Worm (Caenorhabditis elegans): ENCODE data around the gene F53C3.7.

F53C3.7 gene

DNA sequence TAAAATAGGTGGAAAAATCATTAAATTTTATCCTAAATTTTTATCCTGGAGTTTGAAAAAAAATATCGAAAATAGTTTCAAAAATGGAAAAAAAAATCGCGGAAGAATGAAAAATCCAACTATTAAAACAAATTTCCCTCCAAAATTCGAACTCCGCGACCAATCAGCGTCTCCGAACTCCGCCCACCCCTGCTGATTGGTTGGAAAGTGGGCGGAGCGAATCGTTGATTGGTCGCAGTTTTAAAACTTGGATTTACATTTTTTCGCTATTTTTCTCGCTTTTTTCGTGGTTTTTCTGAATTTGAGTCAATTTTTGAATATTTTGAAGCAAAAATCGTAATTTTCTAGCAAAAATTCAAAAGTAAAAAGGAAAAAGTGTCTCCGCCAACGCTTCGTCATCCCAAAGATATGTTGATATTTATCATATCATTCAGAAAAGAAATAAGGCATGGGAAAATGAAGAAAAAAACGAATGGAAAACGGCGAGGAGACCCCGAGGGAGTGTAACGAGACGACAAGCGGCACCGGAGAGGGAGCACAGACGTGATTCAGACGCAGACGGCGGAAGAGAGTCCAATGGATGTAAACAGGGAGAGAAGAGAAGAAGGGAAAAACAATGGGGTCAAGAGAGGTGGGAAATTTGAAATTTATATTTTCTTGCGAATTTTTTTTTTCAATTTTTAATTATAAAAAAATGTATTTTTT, 35.8 kb downstream of the F53C3.7 start:
- TF ChIP-seq sea-1 (GFP tag; conservative IDR thresholded peaks at IDR 0.05) = no peak
- TF ChIP-seq F13C5.2 (tag; optimal IDR thresholded peaks at IDR 0.05) = no peak
- no peak for TF ChIP-seq tbx-37 (GFP tag; conservative IDR thresholded peaks at IDR 0.05)
- no peak for TF ChIP-seq B0310.2 (tag; optimal IDR thresholded peaks at IDR 0.05)
- TF ChIP-seq ets-7 (tag; optimal IDR thresholded peaks at IDR 0.05) = no peak
- TF ChIP-seq ceh-36 (tag; optimal IDR thresholded peaks at IDR 0.05) = no peak
- TF ChIP-seq scrt-1 (GFP tag; IDR thresholded peaks at IDR 0.05) = no peak
- TF ChIP-seq flt-1 (GFP tag; IDR thresholded peaks at IDR 0.05) = no peak
- no peak for TF ChIP-seq pes-1 (GFP tag; IDR thresholded peaks at IDR 0.05)
- TF ChIP-seq tbx-11 (GFP tag; IDR thresholded peaks at IDR 0.05) = no peak
- TF ChIP-seq hnd-1 (tag; optimal IDR thresholded peaks at IDR 0.05) = no peak
- no peak for TF ChIP-seq tra-4 (tag; optimal IDR thresholded peaks at IDR 0.05)

- TF ChIP-seq F13C5.2 (tag; optimal IDR thresholded peaks at IDR 0.05) (no peak), tra-4 (tag; optimal IDR thresholded peaks at IDR 0.05) (no peak), ceh-13 (GFP tag; optimal IDR thresholded peaks at IDR 0.05) (no peak), ceh-36 (tag; optimal IDR thresholded peaks at IDR 0.05) (no peak), hnd-1 (tag; optimal IDR thresholded peaks at IDR 0.05) (no peak), tbx-37 (GFP tag; conservative IDR thresholded peaks at IDR 0.05) (no peak), tbx-11 (GFP tag; IDR thresholded peaks at IDR 0.05) (no peak), ets-7 (tag; optimal IDR thresholded peaks at IDR 0.05) (no peak), scrt-1 (GFP tag; IDR thresholded peaks at IDR 0.05) (no peak), hmg-4 (GFP tag; optimal IDR thresholded peaks at IDR 0.05) (no peak), sea-1 (GFP tag; conservative IDR thresholded peaks at IDR 0.05) (no peak), ama-1 (optimal IDR thresholded peaks at IDR 0.05) (no peak), aly-1 (tag; optimal IDR thresholded peaks at IDR 0.05) (no peak), B0310.2 (tag; optimal IDR thresholded peaks at IDR 0.05) (no peak), pes-1 (GFP tag; IDR thresholded peaks at IDR 0.05) (no peak), hmbx-1 (tag; optimal IDR thresholded peaks at IDR 0.05) (no peak), flt-1 (GFP tag; IDR thresholded peaks at IDR 0.05) (no peak)
Observed at ce11 chrII:3931230-3931629, 36.4 kb downstream of the F53C3.7 start.

ce11 chrII:3931825-3932224, 37.0 kb downstream of the F53C3.7 start:
- no peak for TF ChIP-seq ama-1 (optimal IDR thresholded peaks at IDR 0.05)
- no peak for TF ChIP-seq sea-1 (GFP tag; conservative IDR thresholded peaks at IDR 0.05)
- no peak for TF ChIP-seq scrt-1 (GFP tag; IDR thresholded peaks at IDR 0.05)
- no peak for TF ChIP-seq flt-1 (GFP tag; IDR thresholded peaks at IDR 0.05)

ce11 chrII:3933640-3934039, 38.8 kb downstream of the F53C3.7 start, which contains the start of gene Y14H12B.2:
Gene Y14H12B.2 (minus strand): TSS chrII:3933740.
- TF ChIP-seq ceh-36 (tag; optimal IDR thresholded peaks at IDR 0.05) (no peak), hnd-1 (tag; optimal IDR thresholded peaks at IDR 0.05) (no peak), B0310.2 (tag; optimal IDR thresholded peaks at IDR 0.05) (no peak), scrt-1 (GFP tag; IDR thresholded peaks at IDR 0.05) (no peak), ceh-13 (GFP tag; optimal IDR thresholded peaks at IDR 0.05) (no peak), pes-1 (GFP tag; IDR thresholded peaks at IDR 0.05) (no peak)

ce11 chrII:3934085-3934484, 39.2 kb downstream of the F53C3.7 start, which contains the start of gene Y14H12B.1:
Gene Y14H12B.1 (plus strand): TSS chrII:3934447.
- TF ChIP-seq ceh-13 (GFP tag; optimal IDR thresholded peaks at IDR 0.05) (no peak), B0310.2 (tag; optimal IDR thresholded peaks at IDR 0.05) (no peak), F13C5.2 (tag; optimal IDR thresholded peaks at IDR 0.05) (no peak), hmg-4 (GFP tag; optimal IDR thresholded peaks at IDR 0.05) (no peak)

DNA sequence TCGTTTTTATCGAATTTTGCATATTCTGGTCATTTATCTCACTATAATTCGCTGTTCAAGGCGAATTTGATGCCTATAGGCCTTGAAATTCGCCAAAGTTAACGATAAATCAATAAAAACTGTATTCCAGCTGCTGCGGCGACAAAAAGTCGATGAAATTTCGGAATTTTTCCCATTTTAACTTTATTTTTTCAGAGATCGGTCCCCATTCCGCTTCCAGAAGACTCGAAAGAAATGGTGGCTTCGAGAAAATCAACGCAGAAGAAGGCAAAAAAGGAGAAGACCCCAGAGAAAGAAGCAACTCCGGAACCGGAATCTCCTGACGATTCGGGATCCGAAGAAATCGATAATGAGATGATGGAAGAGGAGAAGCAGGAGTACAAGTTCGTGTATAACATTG, 40.2 kb downstream of the F53C3.7 start:
- no peak for TF ChIP-seq flt-1 (GFP tag; IDR thresholded peaks at IDR 0.05)
- no peak for TF ChIP-seq tbx-37 (GFP tag; conservative IDR thresholded peaks at IDR 0.05)
- no peak for TF ChIP-seq aly-1 (tag; optimal IDR thresholded peaks at IDR 0.05)
- no peak for TF ChIP-seq hmg-4 (GFP tag; optimal IDR thresholded peaks at IDR 0.05)
- TF ChIP-seq hnd-1 (tag; optimal IDR thresholded peaks at IDR 0.05) = no peak
- no peak for TF ChIP-seq tra-4 (tag; optimal IDR thresholded peaks at IDR 0.05)
- no peak for TF ChIP-seq ceh-36 (tag; optimal IDR thresholded peaks at IDR 0.05)
- no peak for TF ChIP-seq ceh-13 (GFP tag; optimal IDR thresholded peaks at IDR 0.05)
- TF ChIP-seq hmbx-1 (tag; optimal IDR thresholded peaks at IDR 0.05) = no peak

- TF ChIP-seq aly-1 (tag; optimal IDR thresholded peaks at IDR 0.05) (no peak), flt-1 (GFP tag; IDR thresholded peaks at IDR 0.05) (no peak), scrt-1 (GFP tag; IDR thresholded peaks at IDR 0.05) (no peak), hnd-1 (tag; optimal IDR thresholded peaks at IDR 0.05) (no peak), pes-1 (GFP tag; IDR thresholded peaks at IDR 0.05) (no peak), hmg-4 (GFP tag; optimal IDR thresholded peaks at IDR 0.05) (no peak), tbx-11 (GFP tag; IDR thresholded peaks at IDR 0.05) (no peak), ama-1 (optimal IDR thresholded peaks at IDR 0.05) (no peak), ceh-13 (GFP tag; optimal IDR thresholded peaks at IDR 0.05) (no peak), tbx-37 (GFP tag; conservative IDR thresholded peaks at IDR 0.05) (no peak)
Observed at ce11 chrII:3935990-3936389, 41.1 kb downstream of the F53C3.7 start.

Measured in whole organism, early embryonic.